Fruit fly (Drosophila melanogaster) S2 (cell line): ENCODE data around the gene CG6254.

Experiments
- CG8478 ChIP-seq: fragments of >200 bp; optimal IDR thresholded peaks from 2 replicates; lab custom pipeline; 2018
- CTCF ChIP-seq, 2 experiments: fragments of >200 bp; optimal IDR thresholded peaks; 2 replicates each; lab custom pipeline; 2018

The CG6254 gene

dm6 chr3R:10151830-10152513 lies 9.2 kb downstream of the CG6254 start, which contains the start of gene CG34303:
CG34303 (minus strand) TSS chr3R:10151880.
- no peak for TF ChIP-seq CTCF (optimal IDR thresholded peaks at IDR 0.05; lab: Kevin White, UChicago)
- no peak for TF ChIP-seq CG8478 (lab: Kevin White, UChicago)

- TF ChIP-seq CG8478 (lab: Kevin White, UChicago) (no peak), CTCF (optimal IDR thresholded peaks at IDR 0.05; lab: Kevin White, UChicago) (no peak)
Observed at dm6 chr3R:10150555-10150954, 10.6 kb downstream of the CG6254 start.

dm6 chr3R:10149667-10150398 lies 11.3 kb downstream of the CG6254 start:
- TF ChIP-seq CG8478 (lab: Kevin White, UChicago), result no peak
- TF ChIP-seq CTCF (optimal IDR thresholded peaks at IDR 0.05; lab: Kevin White, UChicago), result no peak

dm6 chr3R:10148376-10148887 lies 12.7 kb downstream of the CG6254 start:
- peak; percentile 83 to 86 for TF ChIP-seq CTCF (optimal IDR thresholded peaks at IDR 0.05; lab: Kevin White, UChicago)
- TF ChIP-seq CG8478 (lab: Kevin White, UChicago), result no peak

- TF ChIP-seq CTCF (optimal IDR thresholded peaks at IDR 0.05; lab: Kevin White, UChicago) (no peak), CG8478 (lab: Kevin White, UChicago) (no peak)
Observed at dm6 chr3R:10147176-10147575, 14.0 kb downstream of the CG6254 start.

dm6 chr3R:10144103-10144998 lies 16.8 kb downstream of the CG6254 start, which contains the start of the genes TAF1B and Invadolysin:
TAF1B (minus strand) TSS chr3R:10144184.
Invadolysin (plus strand) TSS chr3R:10144668.
- no peak for TF ChIP-seq CG8478 (lab: Kevin White, UChicago)
- TF ChIP-seq CTCF (optimal IDR thresholded peaks at IDR 0.05; lab: Kevin White, UChicago), result peak; percentile 25 to 39

- TF ChIP-seq CG8478 (lab: Kevin White, UChicago), result no peak
- no peak for TF ChIP-seq CTCF (optimal IDR thresholded peaks at IDR 0.05; lab: Kevin White, UChicago)
Observed at dm6 chr3R:10142770-10143169, 18.4 kb downstream of the CG6254 start, which contains the start of gene CG42759. CG42759 (plus strand) TSS chr3R:10143070.

dm6 chr3R:10139649-10140598 lies 21.2 kb downstream of the CG6254 start, which contains the start of gene tws:
tws (minus strand) TSS chr3R:10139772.
- TF ChIP-seq CG8478 (lab: Kevin White, UChicago), result no peak
- TF ChIP-seq CTCF (optimal IDR thresholded peaks at IDR 0.05; lab: Kevin White, UChicago), result no peak

- TF ChIP-seq CG8478 (lab: Kevin White, UChicago) (no peak), CTCF (optimal IDR thresholded peaks at IDR 0.05; lab: Kevin White, UChicago) (no peak)
Observed at dm6 chr3R:10138900-10139299, 22.2 kb downstream of the CG6254 start.

dm6 chr3R:10137801-10138200 lies 23.3 kb downstream of the CG6254 start:
- no peak for TF ChIP-seq CG8478 (lab: Kevin White, UChicago)
- TF ChIP-seq CTCF (optimal IDR thresholded peaks at IDR 0.05; lab: Kevin White, UChicago), result no peak

dm6 chr3R:10135011-10135410 lies 26.1 kb downstream of the CG6254 start:
- TF ChIP-seq CTCF (optimal IDR thresholded peaks at IDR 0.05; lab: Kevin White, UChicago), result no peak
- TF ChIP-seq CG8478 (lab: Kevin White, UChicago), result no peak

- TF ChIP-seq CTCF (optimal IDR thresholded peaks at IDR 0.05; lab: Kevin White, UChicago) (peak; percentile 36 to 56), CG8478 (lab: Kevin White, UChicago) (no peak)
Observed at dm6 chr3R:10134341-10134668, 26.8 kb downstream of the CG6254 start.
